Worm (Caenorhabditis elegans): ENCODE results near the gene egl-3.

DNA sequence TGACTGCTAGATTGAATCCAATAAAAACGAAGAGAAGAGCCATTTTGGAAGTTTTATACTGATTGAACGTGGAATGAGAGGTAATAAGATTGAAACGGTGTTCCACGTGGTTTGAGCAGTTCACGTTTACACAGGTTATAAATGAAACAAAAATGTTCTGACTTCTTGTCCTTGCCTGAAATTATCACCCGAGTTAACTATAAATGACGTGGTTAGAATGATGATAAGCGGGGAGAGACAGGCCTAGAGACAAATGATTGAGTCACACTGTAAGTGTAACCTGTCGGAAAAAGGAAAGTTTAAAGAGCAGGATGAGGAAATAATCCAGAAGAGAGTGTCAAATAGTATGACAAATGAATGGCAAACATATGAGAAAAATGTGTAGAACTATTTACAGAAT lies 12.6 kb downstream of the egl-3 start, which contains the start of gene C51E3.10:
- no peak for TF ChIP-seq klf-2 (GFP tag; conservative IDR thresholded peaks at IDR 0.05)
- no peak for TF ChIP-seq ztf-29 (GFP tag; IDR thresholded peaks at IDR 0.05)
- TF ChIP-seq cog-1 (tag; optimal IDR thresholded peaks at IDR 0.05), result no peak
- no peak for TF ChIP-seq ztf-23 (GFP tag; IDR thresholded peaks at IDR 0.05)
- no peak for TF ChIP-seq flt-1 (GFP tag; IDR thresholded peaks at IDR 0.05)
